Worm (Caenorhabditis elegans) whole organism, young adult: ENCODE measurements around the gene cut-1.

ENCODE experiments used
- die-1 ChIP-seq: sonication (generic microtip); optimal IDR thresholded peaks from 2 replicates; lab custom pipeline; 2016; ENCODE audit warnings: missing genotype, mild to moderate bottlenecking, missing genetic modification characterization, missing compliant biosample characterization
- snpc-4 ChIP-seq, 5 experiments: fragments of 150-350 bp in 1 of 5; sonication (generic microtip) in 4 of 5; optimal IDR thresholded peaks; 2 replicates each; lab custom pipeline; 2014 to 2018; ENCODE audit warnings: missing genetic modification characterization in 5 of 5, missing biosample characterization in 3 of 5, antibody characterized with exemption in 2 of 5, mild to moderate bottlenecking in 2 of 5, missing compliant biosample characterization in 2 of 5, missing genotype in 2 of 5, moderate library complexity in 2 of 5, missing genetic modification reagents in 1 of 5
- unc-62 ChIP-seq: fragments of 150-350 bp; optimal IDR thresholded peaks from 2 replicates; lab custom pipeline; 2014; ENCODE audit warnings: missing biosample characterization, missing genetic modification reagents, missing genetic modification characterization

ce11 chrII:11319591-11319990 lies 50.7 kb downstream of the cut-1 start, which contains the start of gene nlp-51:
- TF ChIP-seq die-1 (tag; lab: Kevin White, UChicago), result no peak
- no peak for TF ChIP-seq unc-62 (GFP tag; lab: Kevin White, UChicago)
- TF ChIP-seq snpc-4 (GFP tag; optimal IDR thresholded peaks at IDR 0.05; lab: Kevin White, UChicago), result no peak
- no peak for TF ChIP-seq snpc-4 (tag; optimal IDR thresholded peaks at IDR 0.05; lab: Kevin White, UChicago)
